Worm (Caenorhabditis elegans) whole organism, young adult: ENCODE data around the gene nhr-168.

Experiments
- B0336.3 ChIP-seq: fragments of 200-800 bp; sonication (Bioruptor generic); IDR thresholded peaks from 2 replicates; pipeline ENCODE4 v1.3.6; 2022; ENCODE audit warnings: missing genetic modification characterization, missing compliant biosample characterization
- C06A6.2 ChIP-seq: fragments of 200-800 bp; sonication (Bioruptor generic); conservative IDR thresholded peaks from 2 replicates; pipeline ENCODE4 v1.3.6; 2022; ENCODE audit warnings: missing genetic modification characterization, missing compliant biosample characterization
- F22D6.2 ChIP-seq: sonication (generic microtip); optimal IDR thresholded peaks from 2 replicates; lab custom pipeline; 2016; ENCODE audit warnings: mild to moderate bottlenecking, missing genetic modification characterization, missing compliant biosample characterization
- F37B4.10 ChIP-seq: fragments of 200-800 bp; sonication (Bioruptor generic); IDR thresholded peaks from 2 replicates; pipeline ENCODE4 v1.3.6; 2022; ENCODE audit warnings: missing genetic modification characterization, missing compliant biosample characterization
- F39B2.1 ChIP-seq: fragments of 200-800 bp; sonication (Bioruptor generic); IDR thresholded peaks from 2 replicates; pipeline ENCODE4 v1.3.6; 2022; ENCODE audit warnings: missing genetic modification reagents, missing genetic modification characterization, missing compliant biosample characterization
- F52B5.7 ChIP-seq: sonication (generic microtip); optimal IDR thresholded peaks from 2 replicates; lab custom pipeline; 2016; ENCODE audit warnings: mild to moderate bottlenecking, missing genetic modification characterization, missing compliant biosample characterization
- Y53F4B.3 ChIP-seq: fragments of 200-800 bp; sonication (Bioruptor generic); IDR thresholded peaks from 2 replicates; pipeline ENCODE4 v1.3.6; 2022; ENCODE audit warnings: missing genetic modification reagents, missing genetic modification characterization, missing compliant biosample characterization
- Y53G8AR.9 ChIP-seq: fragments of 200-800 bp; sonication (Bioruptor generic); conservative IDR thresholded peaks from 2 replicates; pipeline ENCODE4 v1.3.6; 2022; ENCODE audit warnings: missing genetic modification reagents, missing genetic modification characterization, missing compliant biosample characterization
- ZK185.1 ChIP-seq: sonication (generic microtip); optimal IDR thresholded peaks from 2 replicates; lab custom pipeline; 2016; ENCODE audit warnings: mild to moderate bottlenecking, missing genetic modification characterization, missing compliant biosample characterization; ENCODE audit not compliant: poor library complexity, severe bottlenecking
- akir-1 ChIP-seq: fragments of 200-800 bp; sonication (Bioruptor generic); optimal IDR thresholded peaks from 2 replicates; lab custom pipeline; 2018; ENCODE audit warnings: mild to moderate bottlenecking, missing genetic modification characterization, moderate library complexity, missing compliant biosample characterization
- atf-7 ChIP-seq: sonication (generic microtip); optimal IDR thresholded peaks from 2 replicates; lab custom pipeline; 2017; ENCODE audit warnings: mild to moderate bottlenecking, missing genetic modification characterization, missing compliant biosample characterization
- cebp-1 ChIP-seq, 2 experiments: fragments of 200-800 bp in 1 of 2; sonication (Bioruptor generic) in 1 of 2; sonication (generic microtip) in 1 of 2; IDR thresholded peaks in 1 of 2; optimal IDR thresholded peaks in 1 of 2; 2 replicates each; pipeline versions ENCODE4 v1.3.6 to Lab custom; 2017 to 2022; ENCODE audit warnings: missing compliant biosample characterization in 2 of 2, missing genetic modification characterization in 2 of 2, mild to moderate bottlenecking in 1 of 2, missing genetic modification reagents in 1 of 2, moderate library complexity in 1 of 2
- cebp-2 ChIP-seq: fragments of 200-800 bp; sonication (Bioruptor generic); IDR thresholded peaks from 2 replicates; pipeline ENCODE4 v1.3.6; 2022; ENCODE audit warnings: missing genetic modification characterization, missing compliant biosample characterization
- ceh-100 ChIP-seq: fragments of 200-800 bp; sonication (Bioruptor generic); IDR thresholded peaks from 2 replicates; pipeline ENCODE4 v1.3.6; 2022; ENCODE audit warnings: missing genetic modification reagents, missing genetic modification characterization, missing compliant biosample characterization
- dox-1 ChIP-seq: fragments of 200-800 bp; sonication (Bioruptor generic); IDR thresholded peaks from 2 replicates; pipeline ENCODE4 v1.3.6; 2022; ENCODE audit warnings: missing genetic modification reagents, missing genetic modification characterization, missing compliant biosample characterization
- dpff-1 ChIP-seq: sonication (generic microtip); optimal IDR thresholded peaks from 2 replicates; lab custom pipeline; 2017; ENCODE audit warnings: mild to moderate bottlenecking, missing genetic modification characterization, missing compliant biosample characterization
- dpl-1 ChIP-seq: fragments of 150-350 bp; optimal IDR thresholded peaks from 2 replicates; lab custom pipeline; 2014; ENCODE audit warnings: missing biosample characterization, missing genetic modification reagents, missing genetic modification characterization
- efl-1 ChIP-seq: fragments of 150-350 bp; optimal IDR thresholded peaks from 2 replicates; lab custom pipeline; 2014; ENCODE audit warnings: missing biosample characterization, missing genetic modification reagents, missing genetic modification characterization
- egl-44 ChIP-seq: fragments of 200-800 bp; sonication (Bioruptor generic); IDR thresholded peaks from 2 replicates; pipeline ENCODE4 v1.3.6; 2022; ENCODE audit warnings: missing genetic modification reagents, missing genetic modification characterization, missing compliant biosample characterization
- egrh-3 ChIP-seq: fragments of 200-800 bp; sonication (Bioruptor generic); IDR thresholded peaks from 2 replicates; pipeline ENCODE4 v1.3.6; 2022; ENCODE audit warnings: missing genetic modification reagents, missing genetic modification characterization, missing compliant biosample characterization
- gei-17 ChIP-seq: fragments of 200-800 bp; sonication (Bioruptor generic); optimal IDR thresholded peaks from 2 replicates; lab custom pipeline; 2018; ENCODE audit warnings: mild to moderate bottlenecking, missing genetic modification characterization, missing compliant biosample characterization
- hmg-20 ChIP-seq: fragments of 200-800 bp; sonication (Bioruptor generic); IDR thresholded peaks from 2 replicates; pipeline ENCODE4 v1.3.6; 2022; ENCODE audit warnings: missing genetic modification reagents, missing genetic modification characterization, missing compliant biosample characterization
- hsf-1 ChIP-seq: fragments of 200-800 bp; sonication (Bioruptor generic); IDR thresholded peaks from 2 replicates; pipeline ENCODE4 v1.3.6; 2022; ENCODE audit warnings: missing genetic modification reagents, missing genetic modification characterization, missing compliant biosample characterization
- let-607 ChIP-seq, 2 experiments: fragments of 200-800 bp in 1 of 2; sonication (Bioruptor generic) in 1 of 2; sonication (generic microtip) in 1 of 2; optimal IDR thresholded peaks; 2 replicates each; lab custom pipeline; 2016 to 2018; ENCODE audit warnings: mild to moderate bottlenecking in 2 of 2, missing compliant biosample characterization in 2 of 2, missing genetic modification characterization in 2 of 2, moderate library complexity in 2 of 2, missing genotype in 1 of 2
- lin-26 ChIP-seq: fragments of 200-800 bp; sonication (Bioruptor generic); IDR thresholded peaks from 2 replicates; pipeline ENCODE4 v1.3.6; 2022; ENCODE audit warnings: missing genetic modification reagents, missing genetic modification characterization, missing compliant biosample characterization
- lin-40 ChIP-seq: sonication (generic microtip); optimal IDR thresholded peaks from 2 replicates; lab custom pipeline; 2016; ENCODE audit warnings: missing genetic modification characterization, mild to moderate bottlenecking, missing compliant biosample characterization, missing genotype, missing genetic modification reagents
- lin-54 ChIP-seq: fragments of 200-800 bp; sonication (Bioruptor generic); optimal IDR thresholded peaks from 2 replicates; lab custom pipeline; 2018; ENCODE audit warnings: mild to moderate bottlenecking, missing genetic modification characterization, missing compliant biosample characterization
- lsy-27 ChIP-seq: sonication (generic microtip); optimal IDR thresholded peaks from 2 replicates; lab custom pipeline; 2017; ENCODE audit warnings: missing genetic modification characterization, mild to moderate bottlenecking, missing compliant biosample characterization, antibody characterized with exemption, missing genotype, borderline replicate concordance; ENCODE audit not compliant: insufficient read depth
- madf-10 ChIP-seq: sonication (generic microtip); optimal IDR thresholded peaks from 2 replicates; lab custom pipeline; 2016; ENCODE audit warnings: mild to moderate bottlenecking, missing genetic modification characterization, missing compliant biosample characterization
- madf-3 ChIP-seq: fragments of 200-800 bp; sonication (Bioruptor generic); IDR thresholded peaks from 2 replicates; pipeline ENCODE4 v1.3.6; 2022; ENCODE audit warnings: missing genetic modification reagents, missing genetic modification characterization, missing compliant biosample characterization
- nhr-179 ChIP-seq: sonication (generic microtip); optimal IDR thresholded peaks from 2 replicates; lab custom pipeline; 2016; ENCODE audit warnings: mild to moderate bottlenecking, missing genetic modification characterization, missing compliant biosample characterization
- nhr-27 ChIP-seq: fragments of 200-800 bp; sonication (Bioruptor generic); optimal IDR thresholded peaks from 2 replicates; lab custom pipeline; 2018; ENCODE audit warnings: mild to moderate bottlenecking, missing genetic modification characterization, moderate library complexity, missing compliant biosample characterization
- nhr-80 ChIP-seq: sonication (generic microtip); optimal IDR thresholded peaks from 2 replicates; lab custom pipeline; 2016; ENCODE audit warnings: missing genetic modification characterization, missing compliant biosample characterization
- pha-4 ChIP-seq: fragments of 150-350 bp; sonication (generic microtip); optimal IDR thresholded peaks from 2 replicates; lab custom pipeline; 2014; ENCODE audit warnings: missing biosample characterization, missing genetic modification reagents, missing genetic modification characterization
- snpc-1.3 ChIP-seq: sonication (generic microtip); optimal IDR thresholded peaks from 2 replicates; lab custom pipeline; 2017; ENCODE audit warnings: missing genetic modification characterization, mild to moderate bottlenecking, missing compliant biosample characterization, antibody characterized with exemption, moderate library complexity, missing genotype, missing genetic modification reagents; ENCODE audit not compliant: insufficient read depth
- tbp1 ChIP-seq: fragments of 200-800 bp; sonication (Bioruptor generic); optimal IDR thresholded peaks from 2 replicates; lab custom pipeline; 2018; ENCODE audit warnings: mild to moderate bottlenecking, missing genetic modification characterization, missing compliant biosample characterization
- xnd-1 ChIP-seq: sonication (generic microtip); optimal IDR thresholded peaks from 2 replicates; lab custom pipeline; 2016; ENCODE audit warnings: missing genotype, missing genetic modification reagents, missing genetic modification characterization, missing compliant biosample characterization
- zfh-2 ChIP-seq: fragments of 200-800 bp; sonication (Bioruptor generic); conservative IDR thresholded peaks from 2 replicates; pipeline ENCODE4 v1.3.6; 2022; ENCODE audit warnings: missing genetic modification reagents, missing genetic modification characterization, missing compliant biosample characterization
- ztf-22 ChIP-seq: fragments of 200-800 bp; sonication (Bioruptor generic); optimal IDR thresholded peaks from 2 replicates; lab custom pipeline; 2018; ENCODE audit warnings: mild to moderate bottlenecking, missing genetic modification characterization, moderate library complexity, missing compliant biosample characterization

The nhr-168 gene

DNA sequence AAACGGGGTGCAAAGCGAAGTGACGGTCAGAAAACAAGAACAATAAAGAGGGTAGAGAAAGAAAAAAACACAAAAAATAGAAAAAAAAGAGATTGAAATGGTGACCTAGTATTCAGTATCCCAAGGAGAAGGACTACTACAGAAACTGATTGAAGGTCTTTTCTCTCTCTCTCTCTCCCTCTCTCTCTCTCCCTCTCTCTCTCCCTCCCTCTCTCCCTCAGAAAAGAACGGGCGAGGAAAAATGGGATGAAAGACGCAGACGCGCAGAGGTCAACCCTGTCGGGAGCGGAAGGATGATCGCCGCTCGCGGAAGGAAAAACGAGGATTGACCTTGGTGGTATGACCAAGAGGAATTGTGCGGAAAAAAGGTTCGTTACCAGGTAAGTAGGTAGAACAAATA is 40.9 kb upstream of the nhr-168 start:
- TF ChIP-seq dox-1 (GFP tag; lab: Robert Waterston, UW) (peak; percentile 50; the same call in 1 of the 2 replicates), Y53F4B.3 (GFP tag; lab: Robert Waterston, UW) (no peak), madf-3 (GFP tag; lab: Robert Waterston, UW) (no peak), zfh-2 (GFP tag; lab: Robert Waterston, UW) (peak; percentile 89), nhr-80 (tag; lab: Kevin White, UChicago) (peak; percentile 17), egrh-3 (GFP tag; lab: Robert Waterston, UW) (peak; percentile 63)

DNA sequence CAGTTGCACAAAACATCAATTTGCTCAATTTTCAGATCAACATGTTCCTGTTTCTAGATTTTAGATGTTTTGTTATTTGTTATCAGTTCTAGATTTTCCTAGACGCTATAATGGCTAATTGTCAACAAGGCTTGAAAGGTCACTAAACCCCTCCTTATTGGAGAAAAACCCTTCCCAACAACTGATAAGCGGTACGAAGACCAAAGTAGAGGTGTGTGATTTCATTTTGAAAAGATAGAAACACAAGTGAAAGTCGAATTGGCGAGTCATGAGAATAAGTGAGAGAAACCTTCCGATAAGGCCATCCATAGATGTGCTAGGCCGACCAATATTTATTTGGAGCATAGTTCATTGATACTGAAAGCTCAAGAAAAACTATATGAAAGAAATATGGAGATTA is 40.0 kb upstream of the nhr-168 start:
- TF ChIP-seq gei-17 (GFP tag; lab: Kevin White, UChicago) (no peak), ceh-100 (GFP tag; lab: Robert Waterston, UW) (no peak), akir-1 (GFP tag; lab: Kevin White, UChicago) (no peak), dpff-1 (tag; lab: Kevin White, UChicago) (no peak), snpc-1.3 (no peak), lsy-27 (no peak), F37B4.10 (no peak), B0336.3 (GFP tag; lab: Robert Waterston, UW) (no peak), lin-54 (GFP tag; lab: Kevin White, UChicago) (no peak), cebp-1 (GFP tag; IDR thresholded peaks at IDR 0.05; lab: Robert Waterston, UW) (no peak), cebp-1 (tag; optimal IDR thresholded peaks at IDR 0.05; lab: Kevin White, UChicago) (peak; percentile 21), lin-26 (no peak), xnd-1 (no peak), egl-44 (GFP tag; lab: Robert Waterston, UW) (0 out of 2 replicates have a peak, but pooled peaks have one; percentile 25), Y53G8AR.9 (GFP tag; lab: Robert Waterston, UW) (no peak), madf-10 (tag; lab: Kevin White, UChicago) (peak; percentile 6), hsf-1 (GFP tag; lab: Robert Waterston, UW) (no peak), nhr-80 (tag; lab: Kevin White, UChicago) (peak; percentile 86), dpl-1 (GFP tag; lab: Kevin White, UChicago) (no peak), cebp-2 (no peak), C06A6.2 (GFP tag; lab: Robert Waterston, UW) (no peak), ZK185.1 (tag; lab: Kevin White, UChicago) (no peak), let-607 (tag; optimal IDR thresholded peaks at IDR 0.05; lab: Kevin White, UChicago) (no peak), tbp1 (GFP tag; lab: Kevin White, UChicago) (no peak), lin-40 (tag; lab: Kevin White, UChicago) (no peak), F22D6.2 (tag; lab: Kevin White, UChicago) (no peak), F39B2.1 (GFP tag; lab: Robert Waterston, UW) (no peak), nhr-179 (tag; lab: Kevin White, UChicago) (no peak), atf-7 (peak; percentile 41), efl-1 (GFP tag; lab: Kevin White, UChicago) (no peak), F52B5.7 (tag; lab: Kevin White, UChicago) (no peak), hmg-20 (no peak)

DNA sequence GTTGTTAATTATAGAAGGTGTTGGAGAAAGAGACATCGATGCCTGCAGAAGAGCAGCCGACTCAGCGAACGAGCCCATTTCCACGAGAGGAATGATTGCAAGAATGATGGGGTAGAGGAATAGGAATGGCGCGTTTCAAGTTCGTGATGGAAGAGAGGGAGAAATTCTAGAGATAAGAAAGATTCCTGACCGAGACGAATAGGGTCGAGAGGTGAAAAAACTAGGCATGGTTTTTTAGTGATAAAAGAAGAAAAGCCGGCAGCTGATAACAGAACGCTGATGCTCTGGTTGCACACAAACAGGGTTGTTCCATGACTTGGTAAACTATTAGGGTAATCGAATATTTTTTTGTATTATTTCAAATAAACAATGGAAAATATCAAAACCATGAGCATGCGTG is 39.1 kb upstream of the nhr-168 start:
- TF ChIP-seq egl-44 (GFP tag; lab: Robert Waterston, UW) (0 out of 2 replicates have a peak, but pooled peaks have one; percentile 59), nhr-27 (tag; lab: Kevin White, UChicago) (no peak), nhr-80 (tag; lab: Kevin White, UChicago) (peak; percentile 97), dox-1 (GFP tag; lab: Robert Waterston, UW) (peak; percentile 64), pha-4 (no peak), cebp-1 (GFP tag; IDR thresholded peaks at IDR 0.05; lab: Robert Waterston, UW) (no peak), cebp-1 (tag; optimal IDR thresholded peaks at IDR 0.05; lab: Kevin White, UChicago) (peak; percentile 13), zfh-2 (GFP tag; lab: Robert Waterston, UW) (peak; percentile 50; the same call in 1 of the 2 replicates), ztf-22 (GFP tag; lab: Kevin White, UChicago) (peak; percentile 52)
